Fruit fly (Drosophila melanogaster) whole organism, embryonic: ENCODE measurements around the gene CG13898.

Experiments used
- CG10979 ChIP-seq: fragments of 200-800 bp; sonication (Bioruptor generic); optimal IDR thresholded peaks from 2 replicates; lab custom pipeline; 2018; ENCODE audit warnings: missing biosample characterization, mild to moderate bottlenecking, missing genetic modification characterization, moderate library complexity
- CG11398 ChIP-seq: fragments of 200-800 bp; sonication (Bioruptor generic); optimal IDR thresholded peaks from 2 replicates; lab custom pipeline; 2016; ENCODE audit warnings: missing biosample characterization, missing genetic modification characterization
- CG13123 ChIP-seq: fragments of 200-800 bp; sonication (Bioruptor generic); optimal IDR thresholded peaks from 2 replicates; lab custom pipeline; 2016; ENCODE audit warnings: missing biosample characterization, missing genetic modification characterization
- CG13894 ChIP-seq: fragments of 200-800 bp; sonication (Bioruptor generic); optimal IDR thresholded peaks from 3 replicates; lab custom pipeline; 2018; ENCODE audit warnings: missing biosample characterization, mild to moderate bottlenecking, missing genetic modification characterization, moderate library complexity
- CG1529 ChIP-seq: fragments of 200-800 bp; sonication (Bioruptor generic); optimal IDR thresholded peaks from 3 replicates; lab custom pipeline; 2018; ENCODE audit warnings: missing biosample characterization, missing genetic modification characterization
- CG15479 ChIP-seq: fragments of 200-800 bp; sonication (Bioruptor generic); optimal IDR thresholded peaks from 3 replicates; lab custom pipeline; 2019; ENCODE audit warnings: missing biosample characterization, mild to moderate bottlenecking, missing genetic modification characterization, moderate library complexity
- CG2889 ChIP-seq: fragments of 200-800 bp; sonication (Bioruptor generic); IDR thresholded peaks from 3 replicates; pipeline ENCODE4 v1.3.6; 2022; ENCODE audit warnings: missing biosample characterization, missing genetic modification characterization
- CG31224 ChIP-seq: fragments of 200-800 bp; sonication (Bioruptor generic); IDR thresholded peaks from 2 replicates; pipeline ENCODE4 v1.3.6; 2022; ENCODE audit warnings: missing biosample characterization, missing genetic modification characterization
- CG31441 ChIP-seq: fragments of 200-800 bp; sonication (Bioruptor generic); IDR thresholded peaks from 2 replicates; pipeline ENCODE4 v1.3.6; 2022; ENCODE audit warnings: missing biosample characterization, missing genetic modification characterization
- CG3281 ChIP-seq: fragments of 200-800 bp; sonication (Bioruptor generic); optimal IDR thresholded peaks from 3 replicates; lab custom pipeline; 2017; ENCODE audit warnings: missing biosample characterization, mild to moderate bottlenecking, missing genetic modification characterization
- CG34224 ChIP-seq: fragments of 200-800 bp; sonication (Bioruptor generic); IDR thresholded peaks from 3 replicates; pipeline ENCODE4 v1.3.6; 2022; ENCODE audit warnings: missing biosample characterization, missing genetic modification characterization; ENCODE audit not compliant: partially characterized antibody
- CG3838 ChIP-seq: fragments of 200-800 bp; sonication (Bioruptor generic); optimal IDR thresholded peaks from 3 replicates; lab custom pipeline; 2016; ENCODE audit warnings: missing biosample characterization, missing genetic modification characterization
- CG4328 ChIP-seq: fragments of 200-800 bp; sonication (Bioruptor generic); optimal IDR thresholded peaks from 3 replicates; lab custom pipeline; 2017; ENCODE audit warnings: missing biosample characterization, missing genetic modification reagents, missing genetic modification characterization
- CG4707 ChIP-seq: fragments of 200-800 bp; sonication (Bioruptor generic); optimal IDR thresholded peaks from 2 replicates; lab custom pipeline; 2018; ENCODE audit warnings: missing biosample characterization, mild to moderate bottlenecking, missing genetic modification characterization, moderate library complexity
- CG9215 ChIP-seq: fragments of 200-800 bp; sonication (Bioruptor generic); IDR thresholded peaks from 2 replicates; pipeline ENCODE4 v1.3.6; 2022; ENCODE audit warnings: missing biosample characterization, missing genetic modification characterization
- D ChIP-seq, 2 experiments: fragments of 200-800 bp in 1 of 2; fragments of >200 bp in 1 of 2; sonication (Bioruptor generic) in 1 of 2; optimal IDR thresholded peaks; 2 replicates in 1 of 2; 3 replicates in 1 of 2; lab custom pipeline; 2017; ENCODE audit warnings: mild to moderate bottlenecking in 1 of 2, missing biosample characterization in 1 of 2, missing genetic modification characterization in 1 of 2, missing genetic modification reagents in 1 of 2
- ERR ChIP-seq: fragments of 200-800 bp; sonication (Bioruptor generic); optimal IDR thresholded peaks from 2 replicates; lab custom pipeline; 2016; ENCODE audit warnings: missing biosample characterization, missing genetic modification characterization
- HHEX ChIP-seq: fragments of 200-800 bp; sonication (Bioruptor generic); optimal IDR thresholded peaks from 3 replicates; lab custom pipeline; 2017; ENCODE audit warnings: missing biosample characterization, mild to moderate bottlenecking, missing genetic modification characterization, missing genetic modification reagents
- HLH4C ChIP-seq: fragments of 200-800 bp; sonication (Bioruptor generic); IDR thresholded peaks from 3 replicates; pipeline ENCODE4 v1.3.6; 2022; ENCODE audit warnings: missing biosample characterization, missing genetic modification characterization; ENCODE audit not compliant: partially characterized antibody
- HLHmδ ChIP-seq: fragments of 200-800 bp; sonication (Bioruptor generic); optimal IDR thresholded peaks from 2 replicates; lab custom pipeline; 2018; ENCODE audit warnings: missing biosample characterization, mild to moderate bottlenecking, missing genetic modification characterization, moderate library complexity
- Meics ChIP-seq: fragments of 200-800 bp; sonication (Bioruptor generic); optimal IDR thresholded peaks from 2 replicates; lab custom pipeline; 2017; ENCODE audit warnings: missing biosample characterization, mild to moderate bottlenecking, missing genetic modification characterization
- Nf-YB ChIP-seq: fragments of 200-800 bp; sonication (Bioruptor generic); optimal IDR thresholded peaks from 3 replicates; lab custom pipeline; 2019; ENCODE audit warnings: missing biosample characterization, mild to moderate bottlenecking, missing genetic modification characterization, moderate library complexity
- Ssrp ChIP-seq: fragments of 200-800 bp; sonication (Bioruptor generic); optimal IDR thresholded peaks from 2 replicates; lab custom pipeline; 2018; ENCODE audit warnings: missing biosample characterization, mild to moderate bottlenecking, missing genetic modification characterization, moderate library complexity
- Usf ChIP-seq: fragments of 200-800 bp; sonication (Bioruptor generic); optimal IDR thresholded peaks from 2 replicates; lab custom pipeline; 2017; ENCODE audit warnings: missing genotype, missing biosample characterization, missing genetic modification characterization
- ap ChIP-seq: fragments of 200-800 bp; sonication (Bioruptor generic); IDR thresholded peaks from 2 replicates; pipeline ENCODE4 v1.3.6; 2022; ENCODE audit warnings: missing biosample characterization, missing genetic modification characterization
- bcd ChIP-seq: fragments of 200-800 bp; sonication (Bioruptor generic); optimal IDR thresholded peaks from 2 replicates; lab custom pipeline; 2017; ENCODE audit warnings: missing biosample characterization, mild to moderate bottlenecking, missing genetic modification characterization
- bigmax ChIP-seq: fragments of 200-800 bp; sonication (Bioruptor generic); optimal IDR thresholded peaks from 2 replicates; lab custom pipeline; 2018; ENCODE audit warnings: missing biosample characterization, mild to moderate bottlenecking, missing genetic modification characterization
- br ChIP-seq: fragments of >200 bp; optimal IDR thresholded peaks from 2 replicates; lab custom pipeline; 2017
- bsh ChIP-seq, 2 experiments: fragments of 200-800 bp; sonication (Bioruptor generic); optimal IDR thresholded peaks; 2 replicates each; lab custom pipeline; 2017 to 2018; ENCODE audit warnings: mild to moderate bottlenecking in 2 of 2, missing biosample characterization in 2 of 2, missing genetic modification characterization in 2 of 2, moderate library complexity in 1 of 2
- croc ChIP-seq: fragments of 200-800 bp; sonication (Bioruptor generic); conservative IDR thresholded peaks from 3 replicates; pipeline ENCODE4 v1.3.6; 2022; ENCODE audit warnings: missing biosample characterization, missing genetic modification characterization
- danr ChIP-seq: fragments of 200-800 bp; sonication (Bioruptor generic); IDR thresholded peaks from 2 replicates; pipeline ENCODE4 v1.3.6; 2022; ENCODE audit warnings: missing biosample characterization, missing genetic modification characterization
- dmrt99B ChIP-seq: fragments of 200-800 bp; sonication (Bioruptor generic); optimal IDR thresholded peaks from 2 replicates; lab custom pipeline; 2018; ENCODE audit warnings: missing biosample characterization, mild to moderate bottlenecking, missing genetic modification characterization, moderate library complexity
- en ChIP-seq: fragments of 200-800 bp; sonication (Bioruptor generic); optimal IDR thresholded peaks from 2 replicates; lab custom pipeline; 2016; ENCODE audit warnings: missing biosample characterization, missing genetic modification characterization
- gcm2 ChIP-seq: fragments of 200-800 bp; sonication (Bioruptor generic); optimal IDR thresholded peaks from 2 replicates; lab custom pipeline; 2016; ENCODE audit warnings: missing biosample characterization, missing genetic modification characterization
- gfzf ChIP-seq: fragments of 200-800 bp; sonication (Bioruptor generic); optimal IDR thresholded peaks from 2 replicates; lab custom pipeline; 2016; ENCODE audit warnings: missing biosample characterization, mild to moderate bottlenecking, missing genetic modification characterization, moderate library complexity
- gsb ChIP-seq: fragments of 200-800 bp; sonication (Bioruptor generic); IDR thresholded peaks from 2 replicates; pipeline ENCODE4 v1.3.6; 2022; ENCODE audit warnings: missing biosample characterization, missing genetic modification characterization
- ham ChIP-seq: fragments of 200-800 bp; sonication (Bioruptor generic); IDR thresholded peaks from 2 replicates; pipeline ENCODE4 v1.3.6; 2022; ENCODE audit warnings: missing biosample characterization, missing genetic modification characterization
- hbn ChIP-seq: fragments of 200-800 bp; sonication (Bioruptor generic); IDR thresholded peaks from 2 replicates; pipeline ENCODE4 v1.3.6; 2022; ENCODE audit warnings: missing biosample characterization, missing genetic modification characterization; ENCODE audit not compliant: partially characterized antibody
- kah ChIP-seq: fragments of 200-800 bp; sonication (Bioruptor generic); optimal IDR thresholded peaks from 2 replicates; lab custom pipeline; 2018; ENCODE audit warnings: missing biosample characterization, mild to moderate bottlenecking, missing genetic modification characterization
- kay ChIP-seq: fragments of 200-800 bp; sonication (Bioruptor generic); optimal IDR thresholded peaks from 2 replicates; lab custom pipeline; 2016; ENCODE audit warnings: missing biosample characterization, missing genetic modification characterization
- otp ChIP-seq: fragments of 200-800 bp; sonication (Bioruptor generic); IDR thresholded peaks from 3 replicates; pipeline ENCODE4, ENCODE4 v1.3.6; 2022; ENCODE audit warnings: missing biosample characterization, missing genetic modification characterization
- pan ChIP-seq, 4 experiments: fragments of >200 bp in 3 of 4; fragments of 200-800 bp in 1 of 4; sonication (Bioruptor generic) in 1 of 4; optimal IDR thresholded peaks in 3 of 4; IDR thresholded peaks in 1 of 4; 2 replicates each; pipeline versions ENCODE4 v1.3.6 to Lab custom; 2017 to 2022; ENCODE audit warnings: missing biosample characterization in 2 of 4, missing genetic modification characterization in 2 of 4, mixed read lengths in 1 of 4
- pzg ChIP-seq: fragments of 200-800 bp; sonication (Bioruptor generic); optimal IDR thresholded peaks from 3 replicates; lab custom pipeline; 2018; ENCODE audit warnings: missing biosample characterization, mild to moderate bottlenecking, missing genetic modification characterization, moderate library complexity
- run ChIP-seq: fragments of 200-800 bp; sonication (Bioruptor generic); optimal IDR thresholded peaks from 3 replicates; lab custom pipeline; 2018; ENCODE audit warnings: missing biosample characterization, mild to moderate bottlenecking, missing genetic modification characterization
- sd ChIP-seq: fragments of 200-800 bp; sonication (Bioruptor generic); optimal IDR thresholded peaks from 3 replicates; lab custom pipeline; 2018; ENCODE audit warnings: missing biosample characterization, mild to moderate bottlenecking, missing genetic modification characterization, moderate library complexity
- shn ChIP-seq: fragments of 200-800 bp; sonication (Bioruptor generic); optimal IDR thresholded peaks from 3 replicates; lab custom pipeline; 2016; ENCODE audit warnings: missing biosample characterization, missing genetic modification characterization
- slbo ChIP-seq: fragments of 200-800 bp; sonication (Bioruptor generic); IDR thresholded peaks from 2 replicates; pipeline ENCODE4 v1.3.6; 2022; ENCODE audit warnings: missing biosample characterization, missing genetic modification characterization
- stwl ChIP-seq: fragments of 200-800 bp; sonication (Bioruptor generic); optimal IDR thresholded peaks from 3 replicates; lab custom pipeline; 2018; ENCODE audit warnings: missing biosample characterization, mild to moderate bottlenecking, missing genetic modification characterization, moderate library complexity
- tin ChIP-seq: fragments of 200-800 bp; sonication (Bioruptor generic); optimal IDR thresholded peaks from 3 replicates; lab custom pipeline; 2016; ENCODE audit warnings: missing biosample characterization, missing genetic modification characterization

CG13898 gene

DNA sequence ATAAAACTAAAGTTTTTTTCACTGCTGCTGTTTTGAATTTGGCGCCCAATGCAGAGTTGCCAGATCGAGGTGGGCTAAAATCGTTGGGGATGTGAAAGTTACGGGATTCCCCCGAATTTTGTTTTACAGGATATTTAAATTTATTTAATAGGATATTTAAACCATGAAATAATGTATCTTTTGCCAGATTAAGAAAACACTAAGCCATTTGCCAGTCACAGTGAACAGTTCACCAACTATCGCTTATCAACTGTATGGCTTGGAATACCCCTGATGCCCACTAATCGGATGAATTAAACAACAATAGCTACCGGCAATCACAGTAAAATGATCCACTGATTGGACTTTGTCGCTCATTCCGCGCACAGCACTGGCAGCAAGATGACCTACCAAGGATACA lies 47.2 kb upstream of the CG13898 start, which contains the start of gene Dci (continued):
- TF ChIP-seq Ssrp (tag; lab: Kevin White, UChicago) (peak; percentile 67), ERR (GFP tag; lab: Kevin White, UChicago) (peak; percentile 39), hbn (peak; percentile 89), bcd (peak; percentile 69), CG2889 (peak; percentile 84), CG31224 (GFP tag; lab: Robert Waterston, UW) (peak; percentile 60; the same call in 1 of the 2 replicates), CG1529 (GFP tag; lab: Kevin White, UChicago) (peak; percentile 39), ham (GFP tag; lab: Robert Waterston, UW) (peak; percentile 77; the same call in 1 of the 2 replicates), CG34224 (GFP tag; lab: Robert Waterston, UW) (peak; percentile 89), CG3838 (peak; percentile 20), Usf (GFP tag; lab: Kevin White, UChicago) (peak; percentile 31), CG15479 (no peak), shn (peak; percentile 63), gcm2 (GFP tag; lab: Kevin White, UChicago) (peak; percentile 27), en (GFP tag; lab: Kevin White, UChicago) (no peak), slbo (GFP tag; lab: Robert Waterston, UW) (peak; percentile 93), HLHmδ (GFP tag; lab: Kevin White, UChicago) (no peak), CG4707 (no peak), Meics (peak; percentile 54), CG31441 (GFP tag; lab: Robert Waterston, UW) (peak; percentile 74), bigmax (no peak), CG10979 (tag; lab: Kevin White, UChicago) (peak; percentile 41), CG9215 (GFP tag; lab: Robert Waterston, UW) (peak; percentile 68), tin (peak; percentile 56), Nf-YB (GFP tag; lab: Kevin White, UChicago) (no peak), kay (GFP tag; lab: Kevin White, UChicago) (no peak), gsb (GFP tag; lab: Robert Waterston, UW) (no peak; the same call in 1 of the 2 replicates), HLH4C (GFP tag; lab: Robert Waterston, UW) (peak; percentile 81), CG13894 (tag; lab: Kevin White, UChicago) (no peak), stwl (tag; lab: Kevin White, UChicago) (peak; percentile 30), br (lab: Kevin White, UChicago) (no peak), pan (optimal IDR thresholded peaks at IDR 0.05; lab: Kevin White, UChicago) (no peak), pan (GFP tag; optimal IDR thresholded peaks at IDR 0.05 in 1 of 2, IDR thresholded peaks at IDR 0.05 in 1 of 2) (peak in 1 of 2 experiments; percentile 84), CG13123 (GFP tag; lab: Kevin White, UChicago) (no peak), pzg (GFP tag; lab: Kevin White, UChicago) (peak; percentile 59), D (optimal IDR thresholded peaks at IDR 0.05; lab: Kevin White, UChicago) (no peak), D (GFP tag; optimal IDR thresholded peaks at IDR 0.05; lab: Kevin White, UChicago) (peak; percentile 60), ap (GFP tag; lab: Robert Waterston, UW) (peak; percentile 58), otp (GFP tag; lab: Robert Waterston, UW) (peak; percentile 48; the same call in 1 of the 3 replicates), sd (tag; lab: Kevin White, UChicago) (no peak), CG11398 (peak; percentile 41), croc (no peak; the same call in 1 of the 3 replicates), danr (GFP tag; lab: Robert Waterston, UW) (peak; percentile 59; the same call in 1 of the 2 replicates), bsh (GFP tag; optimal IDR thresholded peaks at IDR 0.05; lab: Kevin White, UChicago) (peak in 1 of 2 experiments; percentile 73), HHEX (no peak), gfzf (GFP tag; lab: Kevin White, UChicago) (no peak), kah (no peak), run (tag; lab: Kevin White, UChicago) (no peak), CG4328 (GFP tag; lab: Kevin White, UChicago) (no peak), dmrt99B (tag; lab: Kevin White, UChicago) (no peak), CG3281 (GFP tag; lab: Kevin White, UChicago) (peak; percentile 41)
